Worm (Caenorhabditis elegans): ENCODE results near the gene C29E4.10.

- TF ChIP-seq snpc-4 (GFP tag; optimal IDR thresholded peaks at IDR 0.05): no peak
- TF ChIP-seq snpc-4 (tag; optimal IDR thresholded peaks at IDR 0.05): no peak
- TF ChIP-seq C06A6.2 (GFP tag; conservative IDR thresholded peaks at IDR 0.05): no peak
- TF ChIP-seq nfya-1 (tag; optimal IDR thresholded peaks at IDR 0.05; ENCODE audit: borderline replicate concordance, insufficient read depth): no peak
- no peak for TF ChIP-seq unc-62 (GFP tag; optimal IDR thresholded peaks at IDR 0.05)
- no peak for TF ChIP-seq madf-3 (GFP tag; IDR thresholded peaks at IDR 0.05)
- TF ChIP-seq pha-4 (tag; optimal IDR thresholded peaks at IDR 0.05): no peak
- TF ChIP-seq hrde-1 (tag; optimal IDR thresholded peaks at IDR 0.05; ENCODE audit: borderline replicate concordance): no peak
- TF ChIP-seq aptf-3 (GFP tag; IDR thresholded peaks at IDR 0.05): no peak
- no peak for TF ChIP-seq ama-1 (optimal IDR thresholded peaks at IDR 0.05)
- no peak for TF ChIP-seq ama-1 (GFP tag; optimal IDR thresholded peaks at IDR 0.05)
Measured at ce11 chrIII:7941417-7941816, 3.8 kb downstream of the C29E4.10 start, which contains the start of gene kle-2.
